Fruit fly (Drosophila melanogaster) whole organism, wandering third instar larva: ENCODE data around the gene Gs2.

Experiments
- Abd-B ChIP-seq: fragments of >200 bp; optimal IDR thresholded peaks from 2 replicates; lab custom pipeline; 2017; ENCODE audit warnings: missing biosample characterization, missing genetic modification characterization
- CG32264 ChIP-seq: fragments of 200-800 bp; sonication (Bioruptor generic); optimal IDR thresholded peaks from 2 replicates; lab custom pipeline; 2016; ENCODE audit warnings: missing biosample characterization, missing genetic modification characterization
- CG9705 ChIP-seq: fragments of 200-800 bp; sonication (Bioruptor generic); optimal IDR thresholded peaks from 2 replicates; lab custom pipeline; 2018; ENCODE audit warnings: missing biosample characterization, mild to moderate bottlenecking, missing genetic modification characterization
- Dfd ChIP-seq: fragments of >200 bp; optimal IDR thresholded peaks from 2 replicates; lab custom pipeline; 2017; ENCODE audit warnings: missing biosample characterization, missing genetic modification characterization
- Dif ChIP-seq: fragments of 200-275, 200-300 bp; sonication (Bioruptor generic); optimal IDR thresholded peaks from 2 replicates; lab custom pipeline; 2018; ENCODE audit warnings: missing biosample characterization, missing genetic modification characterization; ENCODE audit not compliant: partially characterized antibody
- GATAd ChIP-seq: sonication (Bioruptor generic); optimal IDR thresholded peaks from 2 replicates; lab custom pipeline; 2016; ENCODE audit warnings: missing biosample characterization, missing genetic modification characterization
- HLH106 ChIP-seq: fragments of 200-800 bp; optimal IDR thresholded peaks from 3 replicates; lab custom pipeline; 2019; ENCODE audit warnings: missing biosample characterization, mild to moderate bottlenecking, missing genetic modification characterization, moderate library complexity
- Hnf4 ChIP-seq: fragments of 200-800 bp; sonication (Bioruptor generic); optimal IDR thresholded peaks from 2 replicates; lab custom pipeline; 2016; ENCODE audit warnings: missing biosample characterization, mild to moderate bottlenecking, missing genetic modification characterization
- Hr83 ChIP-seq: fragments of 200-300 bp; sonication (Bioruptor generic); optimal IDR thresholded peaks from 2 replicates; lab custom pipeline; 2016; ENCODE audit warnings: missing biosample characterization, mild to moderate bottlenecking, missing genetic modification characterization, moderate library complexity; ENCODE audit not compliant: poor library complexity, severe bottlenecking
- Mio ChIP-seq: sonication (Bioruptor generic); optimal IDR thresholded peaks from 2 replicates; lab custom pipeline; 2016; ENCODE audit warnings: missing biosample characterization, missing genetic modification characterization
- Myc ChIP-seq: fragments of >200 bp; optimal IDR thresholded peaks from 2 replicates; lab custom pipeline; 2017
- OdsH ChIP-seq: fragments of 200-800 bp; sonication (Bioruptor generic); optimal IDR thresholded peaks from 2 replicates; lab custom pipeline; 2016; ENCODE audit warnings: missing biosample characterization, mild to moderate bottlenecking, missing genetic modification characterization
- Rel ChIP-seq, 2 experiments: fragments of 200-800 bp; sonication (Bioruptor generic) in 1 of 2; optimal IDR thresholded peaks; 2 replicates in 1 of 2; 3 replicates in 1 of 2; lab custom pipeline; 2016 to 2019; ENCODE audit warnings: mild to moderate bottlenecking in 2 of 2, missing biosample characterization in 2 of 2, missing genetic modification characterization in 2 of 2, moderate library complexity in 1 of 2
- Sp1 ChIP-seq: fragments of 200-800 bp; sonication (Bioruptor generic); optimal IDR thresholded peaks from 3 replicates; lab custom pipeline; 2019; ENCODE audit warnings: missing biosample characterization, mild to moderate bottlenecking, missing genetic modification characterization, moderate library complexity
- Vsx2 ChIP-seq: fragments of 200-300, 225-300 bp; sonication (Bioruptor generic); optimal IDR thresholded peaks from 2 replicates; lab custom pipeline; 2018; ENCODE audit warnings: missing biosample characterization, missing genetic modification characterization; ENCODE audit not compliant: partially characterized antibody
- br ChIP-seq: fragments of 200-800 bp; sonication (Bioruptor generic); optimal IDR thresholded peaks from 2 replicates; lab custom pipeline; 2016; ENCODE audit warnings: missing biosample characterization, missing genetic modification characterization
- dmrt93B ChIP-seq: fragments of 200-800 bp; sonication (Bioruptor generic); optimal IDR thresholded peaks from 2 replicates; lab custom pipeline; 2018; ENCODE audit warnings: missing biosample characterization, mild to moderate bottlenecking, missing genetic modification characterization
- dsf ChIP-seq: sonication (Bioruptor generic); optimal IDR thresholded peaks from 2 replicates; lab custom pipeline; 2016; ENCODE audit warnings: missing biosample characterization, missing genetic modification characterization, borderline replicate concordance
- ey ChIP-seq: fragments of 200-800 bp; sonication (Bioruptor generic); optimal IDR thresholded peaks from 2 replicates; lab custom pipeline; 2016; ENCODE audit warnings: missing biosample characterization, missing genetic modification characterization
- foxo ChIP-seq, 2 experiments: fragments of 200-800 bp; sonication (Bioruptor generic); optimal IDR thresholded peaks; 2 replicates in 1 of 2; 3 replicates in 1 of 2; lab custom pipeline; 2016 to 2017; ENCODE audit warnings: missing biosample characterization in 2 of 2, missing genetic modification characterization in 2 of 2
- fru ChIP-seq: fragments of 200-800 bp; sonication (Bioruptor generic); optimal IDR thresholded peaks from 3 replicates; lab custom pipeline; 2016; ENCODE audit warnings: missing biosample characterization, mild to moderate bottlenecking, missing genetic modification characterization
- h ChIP-seq: fragments of 200-800 bp; sonication (Bioruptor generic); optimal IDR thresholded peaks from 3 replicates; lab custom pipeline; 2016; ENCODE audit warnings: missing biosample characterization, mild to moderate bottlenecking, missing genetic modification characterization
- jim ChIP-seq: fragments of 175-275, 200-325 bp; sonication (Bioruptor generic); optimal IDR thresholded peaks from 2 replicates; lab custom pipeline; 2016; ENCODE audit warnings: missing biosample characterization, mild to moderate bottlenecking, missing genetic modification characterization
- pan ChIP-seq: fragments of >200 bp; optimal IDR thresholded peaks from 2 replicates; lab custom pipeline; 2017
- psq ChIP-seq: fragments of 200-800 bp; sonication (Bioruptor generic); optimal IDR thresholded peaks from 3 replicates; lab custom pipeline; 2017; ENCODE audit warnings: missing biosample characterization, mild to moderate bottlenecking, missing genetic modification characterization, moderate library complexity
- rgr ChIP-seq: fragments of 200-800 bp; sonication (Bioruptor generic); optimal IDR thresholded peaks from 3 replicates; lab custom pipeline; 2016; ENCODE audit warnings: missing biosample characterization, mild to moderate bottlenecking, missing genetic modification characterization
- sv ChIP-seq: fragments of 200-800 bp; sonication (Bioruptor generic); optimal IDR thresholded peaks from 3 replicates; lab custom pipeline; 2016; ENCODE audit warnings: missing biosample characterization, missing genetic modification characterization
- tai ChIP-seq: sonication (Bioruptor generic); optimal IDR thresholded peaks from 2 replicates; lab custom pipeline; 2016; ENCODE audit warnings: missing biosample characterization, missing genetic modification characterization
- woc ChIP-seq: sonication (Bioruptor generic); optimal IDR thresholded peaks from 2 replicates; lab custom pipeline; 2016; ENCODE audit warnings: missing biosample characterization, mild to moderate bottlenecking, missing genetic modification characterization

Gene Gs2

dm6 chrX:11417322-11417721 is 5.3 kb upstream of the Gs2 start, which contains the start of the genes Gr10a and Or10a:
TSS of gene Gr10a (minus strand) at chrX:11417422.
TSS of gene Or10a (minus strand) at chrX:11417422.
- TF ChIP-seq sv (GFP tag; lab: Kevin White, UChicago) (no peak), HLH106 (tag; lab: Kevin White, UChicago) (no peak), Rel (GFP tag; optimal IDR thresholded peaks at IDR 0.05; lab: Kevin White, UChicago) (no peak), Rel (tag; optimal IDR thresholded peaks at IDR 0.05; lab: Kevin White, UChicago) (no peak), Dif (GFP tag; lab: Kevin White, UChicago) (no peak), dmrt93B (GFP tag; lab: Kevin White, UChicago) (no peak), foxo (GFP tag; optimal IDR thresholded peaks at IDR 0.05; lab: Kevin White, UChicago) (no peak), Abd-B (GFP tag; lab: Kevin White, UChicago) (no peak), pan (no peak), GATAd (GFP tag; lab: Kevin White, UChicago) (no peak), rgr (GFP tag; lab: Kevin White, UChicago) (no peak), Mio (GFP tag; lab: Kevin White, UChicago) (no peak), tai (GFP tag; lab: Kevin White, UChicago) (no peak), h (GFP tag; lab: Kevin White, UChicago) (no peak), dsf (GFP tag; lab: Kevin White, UChicago) (no peak), Myc (no peak), psq (no peak), br (GFP tag; lab: Kevin White, UChicago) (no peak), OdsH (GFP tag; lab: Kevin White, UChicago) (no peak), Vsx2 (no peak)

dm6 chrX:11419212-11419611 is 3.4 kb upstream of the Gs2 start:
- peak; percentile 1 for TF ChIP-seq HLH106 (tag; lab: Kevin White, UChicago)
- TF ChIP-seq Rel (GFP tag; optimal IDR thresholded peaks at IDR 0.05; lab: Kevin White, UChicago), result no peak
- TF ChIP-seq Rel (tag; optimal IDR thresholded peaks at IDR 0.05; lab: Kevin White, UChicago), result no peak
- no peak for TF ChIP-seq sv (GFP tag; lab: Kevin White, UChicago)
- no peak for TF ChIP-seq woc

- TF ChIP-seq Abd-B (GFP tag; lab: Kevin White, UChicago), result no peak
- no peak for TF ChIP-seq jim (GFP tag; lab: Kevin White, UChicago)
Measured at dm6 chrX:11419962-11420361, 2.7 kb upstream of the Gs2 start.

- TF ChIP-seq Dfd (GFP tag; lab: Kevin White, UChicago) (no peak), psq (no peak), h (GFP tag; lab: Kevin White, UChicago) (peak; percentile 10), dsf (GFP tag; lab: Kevin White, UChicago) (no peak), CG9705 (GFP tag; lab: Kevin White, UChicago) (no peak), CG32264 (no peak), Sp1 (GFP tag; lab: Kevin White, UChicago) (no peak), Hr83 (GFP tag; lab: Kevin White, UChicago) (no peak)
- TF ChIP-seq, all 38 proteins: peak for 1
Measured at dm6 chrX:11420752-11421396, 1.8 kb upstream of the Gs2 start.

- TF ChIP-seq foxo (GFP tag; optimal IDR thresholded peaks at IDR 0.05; lab: Kevin White, UChicago) (peak in 1 of 2 experiments; percentile 53), ey (GFP tag; lab: Kevin White, UChicago) (no peak), h (GFP tag; lab: Kevin White, UChicago) (no peak), Sp1 (GFP tag; lab: Kevin White, UChicago) (peak; percentile 60), Myc (no peak), HLH106 (tag; lab: Kevin White, UChicago) (peak; percentile 57), Hnf4 (GFP tag; lab: Kevin White, UChicago) (no peak), dsf (GFP tag; lab: Kevin White, UChicago) (no peak), dmrt93B (GFP tag; lab: Kevin White, UChicago) (no peak), Dfd (GFP tag; lab: Kevin White, UChicago) (no peak), fru (GFP tag; lab: Kevin White, UChicago) (peak; percentile 35), rgr (GFP tag; lab: Kevin White, UChicago) (peak; percentile 2), GATAd (GFP tag; lab: Kevin White, UChicago) (no peak), jim (GFP tag; lab: Kevin White, UChicago) (no peak)
Measured at dm6 chrX:11422071-11422470, 561 bp upstream of the Gs2 start.
